Worm (Caenorhabditis elegans) whole organism, late embryonic: Measurements from ENCODE around the gene ptp-4A2.

ENCODE experiments used
- ceh-9 ChIP-seq: sonication (generic microtip); optimal IDR thresholded peaks from 2 replicates; lab custom pipeline; 2016; ENCODE audit warnings: mild to moderate bottlenecking, missing genetic modification characterization, inconsistent platforms, missing compliant biosample characterization
- che-1 ChIP-seq: sonication (generic microtip); optimal IDR thresholded peaks from 2 replicates; lab custom pipeline; 2016; ENCODE audit warnings: mild to moderate bottlenecking, missing genetic modification characterization, missing compliant biosample characterization
- fkh-10 ChIP-seq: fragments of 150-350 bp; optimal IDR thresholded peaks from 2 replicates; lab custom pipeline; 2014; ENCODE audit warnings: missing biosample characterization, missing genetic modification reagents, missing genetic modification characterization

- TF ChIP-seq ceh-9 (tag; lab: Kevin White, UChicago) (no peak), che-1 (no peak), fkh-10 (GFP tag; lab: Kevin White, UChicago) (no peak)
Measured at ce11 chrX:3974160-3974559, 31.0 kb upstream of the ptp-4A2 start.
